Fruit fly (Drosophila melanogaster) S2 (cell line): Measurements from ENCODE around the gene CG13962.

Source experiments
- CG8478 ChIP-seq: fragments of >200 bp; optimal IDR thresholded peaks from 2 replicates; lab custom pipeline; 2018
- CTCF ChIP-seq, 2 experiments: fragments of >200 bp; optimal IDR thresholded peaks; 2 replicates each; lab custom pipeline; 2018

dm6 chr2L:19784827-19785569 is 29.3 kb downstream of the CG13962 start:
- TF ChIP-seq CTCF (optimal IDR thresholded peaks at IDR 0.05; lab: Kevin White, UChicago) (no peak), CG8478 (lab: Kevin White, UChicago) (no peak)
